Worm (Caenorhabditis elegans): ENCODE measurements around the gene cng-2.

ce11 chrIV:2037497-2037896, 506 bp downstream of the cng-2 start:
- no peak for TF ChIP-seq aha-1 (tag)
- TF ChIP-seq unc-62 (GFP tag; optimal IDR thresholded peaks at IDR 0.05 in 1 of 2): peak in 1 of 2 experiments; percentile 19
- TF ChIP-seq unc-62 (tag; optimal IDR thresholded peaks at IDR 0.05): no peak
- no peak for TF ChIP-seq nhr-76 (tag; optimal IDR thresholded peaks at IDR 0.05)

All from whole organism, L4 larva.